Fruit fly (Drosophila melanogaster) whole organism, embryonic: ENCODE measurements around the gene CG32137.
A peak's percentile ranks its signal among the peaks of the same experiment; 100 is the strongest.

Experiments used
- Ada2b ChIP-seq: fragments of 200-800 bp; sonication (Bioruptor generic); IDR thresholded peaks from 2 replicates; pipeline ENCODE4 v1.3.6; 2022; ENCODE audit warnings: missing biosample characterization, missing genetic modification characterization
- Atf-2 ChIP-seq: fragments of 200-800 bp; sonication (Bioruptor generic); optimal IDR thresholded peaks from 2 replicates; lab custom pipeline; 2016; ENCODE audit warnings: missing biosample characterization, missing genetic modification characterization
- Atf6 ChIP-seq: fragments of 200-800 bp; sonication (Bioruptor generic); IDR thresholded peaks from 2 replicates; pipeline ENCODE4 v1.3.6; 2022; ENCODE audit warnings: missing biosample characterization, missing genetic modification characterization
- B-H1 ChIP-seq: fragments of 200-800 bp; sonication (Bioruptor generic); IDR thresholded peaks from 3 replicates; pipeline ENCODE4 v1.3.6; 2022; ENCODE audit warnings: missing biosample characterization, missing genetic modification characterization
- C15 ChIP-seq: fragments of 200-800 bp; sonication (Bioruptor generic); IDR thresholded peaks from 3 replicates; pipeline ENCODE4 v1.3.6; 2022; ENCODE audit warnings: missing biosample characterization, missing genetic modification characterization
- CG10543 ChIP-seq: fragments of 200-800 bp; sonication (Bioruptor generic); optimal IDR thresholded peaks from 3 replicates; lab custom pipeline; 2017; ENCODE audit warnings: missing biosample characterization, mild to moderate bottlenecking, missing genetic modification characterization, moderate library complexity
- CG11504 ChIP-seq: fragments of 200-800 bp; sonication (Bioruptor generic); optimal IDR thresholded peaks from 3 replicates; lab custom pipeline; 2019; ENCODE audit warnings: missing biosample characterization, mild to moderate bottlenecking, missing genetic modification characterization, moderate library complexity
- CG12219 ChIP-seq: fragments of 200-800 bp; sonication (Bioruptor generic); optimal IDR thresholded peaks from 3 replicates; lab custom pipeline; 2018; ENCODE audit warnings: missing biosample characterization, mild to moderate bottlenecking, missing genetic modification characterization
- CG12236 ChIP-seq: fragments of 200-800 bp; sonication (Bioruptor generic); optimal IDR thresholded peaks from 2 replicates; lab custom pipeline; 2016; ENCODE audit warnings: missing biosample characterization, missing genetic modification characterization
- CG12659 ChIP-seq: fragments of 200-800 bp; sonication (Bioruptor generic); optimal IDR thresholded peaks from 3 replicates; lab custom pipeline; 2017; ENCODE audit warnings: mild to moderate bottlenecking, missing biosample characterization, missing genetic modification reagents, missing genetic modification characterization
- CG12769 ChIP-seq: fragments of 200-800 bp; sonication (Bioruptor generic); optimal IDR thresholded peaks from 2 replicates; lab custom pipeline; 2019; ENCODE audit warnings: missing biosample characterization, mild to moderate bottlenecking, missing genetic modification characterization, moderate library complexity
- CG13287 ChIP-seq: fragments of 200-800 bp; sonication (Bioruptor generic); IDR thresholded peaks from 2 replicates; pipeline ENCODE4 v1.3.6; 2022; ENCODE audit warnings: missing biosample characterization, missing genetic modification characterization; ENCODE audit not compliant: partially characterized antibody
- CG14965 ChIP-seq: fragments of 200-800 bp; sonication (Bioruptor generic); optimal IDR thresholded peaks from 2 replicates; lab custom pipeline; 2016; ENCODE audit warnings: missing biosample characterization, missing genetic modification characterization, borderline replicate concordance
- CG2199 ChIP-seq: fragments of 200-800 bp; sonication (Bioruptor generic); IDR thresholded peaks from 3 replicates; pipeline ENCODE4 v1.3.6; 2022; ENCODE audit warnings: missing biosample characterization, missing genetic modification characterization
- CG32772 ChIP-seq: fragments of 200-800 bp; sonication (Bioruptor generic); IDR thresholded peaks from 2 replicates; pipeline ENCODE4 v1.3.6; 2022; ENCODE audit warnings: missing biosample characterization, missing genetic modification characterization
- CG3281 ChIP-seq: fragments of 200-800 bp; sonication (Bioruptor generic); optimal IDR thresholded peaks from 3 replicates; lab custom pipeline; 2017; ENCODE audit warnings: missing biosample characterization, mild to moderate bottlenecking, missing genetic modification characterization
- CG3995 ChIP-seq: fragments of 200-800 bp; sonication (Bioruptor generic); optimal IDR thresholded peaks from 3 replicates; lab custom pipeline; 2016; ENCODE audit warnings: missing biosample characterization, missing genetic modification characterization
- CG4282 ChIP-seq: fragments of 200-800 bp; sonication (Bioruptor generic); optimal IDR thresholded peaks from 2 replicates; lab custom pipeline; 2016; ENCODE audit warnings: missing biosample characterization, missing genetic modification characterization
- CG6854 ChIP-seq: fragments of 200-800 bp; sonication (Bioruptor generic); optimal IDR thresholded peaks from 3 replicates; lab custom pipeline; 2017; ENCODE audit warnings: missing biosample characterization, mild to moderate bottlenecking, missing genetic modification characterization
- CG9609 ChIP-seq: fragments of 200-800 bp; sonication (Bioruptor generic); optimal IDR thresholded peaks from 3 replicates; lab custom pipeline; 2016; ENCODE audit warnings: missing biosample characterization, missing genetic modification characterization
- CTCF ChIP-seq: fragments of 200-800 bp; sonication (Bioruptor generic); optimal IDR thresholded peaks from 2 replicates; lab custom pipeline; 2017; ENCODE audit warnings: missing biosample characterization, mild to moderate bottlenecking, missing genetic modification characterization, moderate library complexity
- Dbx ChIP-seq: fragments of 200-800 bp; sonication (Bioruptor generic); IDR thresholded peaks from 3 replicates; pipeline ENCODE4 v1.3.6; 2022; ENCODE audit warnings: missing biosample characterization, missing genetic modification characterization
- Dip3 ChIP-seq: fragments of 200-800 bp; sonication (Bioruptor generic); optimal IDR thresholded peaks from 3 replicates; lab custom pipeline; 2016; ENCODE audit warnings: missing biosample characterization, missing genetic modification characterization
- Dref ChIP-seq: fragments of 200-800 bp; sonication (Bioruptor generic); IDR thresholded peaks from 2 replicates; pipeline ENCODE4 v1.3.6; 2022; ENCODE audit warnings: missing biosample characterization, missing genetic modification characterization
- Drgx ChIP-seq: fragments of 200-800 bp; sonication (Bioruptor generic); IDR thresholded peaks from 2 replicates; pipeline ENCODE4 v1.3.6; 2022; ENCODE audit warnings: missing biosample characterization, missing genetic modification characterization
- Gsc ChIP-seq: fragments of 200-800 bp; sonication (Bioruptor generic); IDR thresholded peaks from 2 replicates; pipeline ENCODE4 v1.3.6; 2022; ENCODE audit warnings: missing biosample characterization, missing genetic modification characterization
- H15 ChIP-seq: fragments of 200-800 bp; sonication (Bioruptor generic); IDR thresholded peaks from 3 replicates; pipeline ENCODE4 v1.3.6; 2022; ENCODE audit warnings: missing biosample characterization, missing genetic modification characterization
- NC2α ChIP-seq: fragments of 200-800 bp; sonication (Bioruptor generic); optimal IDR thresholded peaks from 2 replicates; lab custom pipeline; 2016; ENCODE audit warnings: missing biosample characterization, missing genetic modification characterization
- NFAT ChIP-seq: fragments of 200-800 bp; sonication (Bioruptor generic); IDR thresholded peaks from 2 replicates; pipeline ENCODE4 v1.3.6; 2022; ENCODE audit warnings: missing biosample characterization, missing genetic modification characterization
- Nf-YA ChIP-seq: fragments of 200-800 bp; sonication (Bioruptor generic); IDR thresholded peaks from 2 replicates; pipeline ENCODE4 v1.3.6; 2022; ENCODE audit warnings: missing biosample characterization, missing genetic modification characterization
- Rfx ChIP-seq: fragments of 200-800 bp; sonication (Bioruptor generic); IDR thresholded peaks from 2 replicates; pipeline ENCODE4 v1.3.6; 2022; ENCODE audit warnings: missing biosample characterization, missing genetic modification characterization
- Sox100B ChIP-seq: fragments of 200-800 bp; sonication (Bioruptor generic); optimal IDR thresholded peaks from 3 replicates; lab custom pipeline; 2018; ENCODE audit warnings: missing biosample characterization, mild to moderate bottlenecking, missing genetic modification characterization
- Vsx1 ChIP-seq: fragments of 200-800 bp; sonication (Bioruptor generic); optimal IDR thresholded peaks from 2 replicates; lab custom pipeline; 2017; ENCODE audit warnings: missing biosample characterization, mild to moderate bottlenecking, missing genetic modification characterization, missing genetic modification reagents
- Xbp1 ChIP-seq: fragments of 200-800 bp; sonication (Bioruptor generic); optimal IDR thresholded peaks from 3 replicates; lab custom pipeline; 2016; ENCODE audit warnings: missing biosample characterization, mild to moderate bottlenecking, missing genetic modification characterization
- YL-1 ChIP-seq: fragments of 200-800 bp; sonication (Bioruptor generic); optimal IDR thresholded peaks from 3 replicates; lab custom pipeline; 2017; ENCODE audit warnings: missing biosample characterization, mild to moderate bottlenecking, missing genetic modification characterization
- ara ChIP-seq: fragments of 200-800 bp; sonication (Bioruptor generic); IDR thresholded peaks from 2 replicates; pipeline ENCODE4 v1.3.6; 2022; ENCODE audit warnings: missing biosample characterization, missing genetic modification characterization
- br ChIP-seq: fragments of >200 bp; optimal IDR thresholded peaks from 2 replicates; lab custom pipeline; 2017
- fd96Cb ChIP-seq: fragments of 200-800 bp; sonication (Bioruptor generic); optimal IDR thresholded peaks from 2 replicates; lab custom pipeline; 2018; ENCODE audit warnings: missing biosample characterization, mild to moderate bottlenecking, missing genetic modification characterization, moderate library complexity
- gce ChIP-seq: fragments of 200-800 bp; sonication (Bioruptor generic); IDR thresholded peaks from 3 replicates; pipeline ENCODE4 v1.3.6; 2022; ENCODE audit warnings: missing biosample characterization, missing genetic modification characterization
- gsb ChIP-seq: fragments of 200-800 bp; sonication (Bioruptor generic); IDR thresholded peaks from 2 replicates; pipeline ENCODE4 v1.3.6; 2022; ENCODE audit warnings: missing biosample characterization, missing genetic modification characterization
- klu ChIP-seq: fragments of 200-800 bp; sonication (Bioruptor generic); IDR thresholded peaks from 2 replicates; pipeline ENCODE4 v1.3.6; 2022; ENCODE audit warnings: missing biosample characterization, missing genetic modification characterization
- lilli ChIP-seq: fragments of 200-800 bp; sonication (Bioruptor generic); optimal IDR thresholded peaks from 3 replicates; lab custom pipeline; 2016; ENCODE audit warnings: missing biosample characterization, missing genetic modification characterization
- lmd ChIP-seq: fragments of 200-800 bp; sonication (Bioruptor generic); IDR thresholded peaks from 2 replicates; pipeline ENCODE4 v1.3.6; 2022; ENCODE audit warnings: missing biosample characterization, missing genetic modification characterization
- nmo ChIP-seq: fragments of 200-800 bp; sonication (Bioruptor generic); optimal IDR thresholded peaks from 2 replicates; lab custom pipeline; 2018; ENCODE audit warnings: missing biosample characterization, mild to moderate bottlenecking, missing genetic modification characterization, moderate library complexity
- prd ChIP-seq, 3 experiments: fragments of >200 bp in 2 of 3; fragments of 200-800 bp in 1 of 3; sonication (Bioruptor generic) in 1 of 3; optimal IDR thresholded peaks in 2 of 3; IDR thresholded peaks in 1 of 3; 2 replicates in 2 of 3; 3 replicates in 1 of 3; pipeline versions ENCODE4 v1.3.6 to Lab custom; 2017 to 2022; ENCODE audit warnings: missing biosample characterization in 1 of 3, missing genetic modification characterization in 1 of 3
- tio ChIP-seq: fragments of 200-800 bp; sonication (Bioruptor generic); optimal IDR thresholded peaks from 2 replicates; lab custom pipeline; 2017; ENCODE audit warnings: missing biosample characterization, missing genetic modification characterization, inconsistent platforms
- tx ChIP-seq: fragments of 200-800 bp; sonication (Bioruptor generic); optimal IDR thresholded peaks from 2 replicates; lab custom pipeline; 2016; ENCODE audit warnings: missing biosample characterization, missing genetic modification characterization
- unpg ChIP-seq: fragments of 200-800 bp; sonication (Bioruptor generic); optimal IDR thresholded peaks from 3 replicates; lab custom pipeline; 2018; ENCODE audit warnings: missing biosample characterization, mild to moderate bottlenecking, missing genetic modification characterization, moderate library complexity
- wek ChIP-seq: fragments of 200-800 bp; sonication (Bioruptor generic); optimal IDR thresholded peaks from 3 replicates; lab custom pipeline; 2018; ENCODE audit warnings: missing biosample characterization, mild to moderate bottlenecking, missing genetic modification characterization, moderate library complexity

Gene CG32137

DNA sequence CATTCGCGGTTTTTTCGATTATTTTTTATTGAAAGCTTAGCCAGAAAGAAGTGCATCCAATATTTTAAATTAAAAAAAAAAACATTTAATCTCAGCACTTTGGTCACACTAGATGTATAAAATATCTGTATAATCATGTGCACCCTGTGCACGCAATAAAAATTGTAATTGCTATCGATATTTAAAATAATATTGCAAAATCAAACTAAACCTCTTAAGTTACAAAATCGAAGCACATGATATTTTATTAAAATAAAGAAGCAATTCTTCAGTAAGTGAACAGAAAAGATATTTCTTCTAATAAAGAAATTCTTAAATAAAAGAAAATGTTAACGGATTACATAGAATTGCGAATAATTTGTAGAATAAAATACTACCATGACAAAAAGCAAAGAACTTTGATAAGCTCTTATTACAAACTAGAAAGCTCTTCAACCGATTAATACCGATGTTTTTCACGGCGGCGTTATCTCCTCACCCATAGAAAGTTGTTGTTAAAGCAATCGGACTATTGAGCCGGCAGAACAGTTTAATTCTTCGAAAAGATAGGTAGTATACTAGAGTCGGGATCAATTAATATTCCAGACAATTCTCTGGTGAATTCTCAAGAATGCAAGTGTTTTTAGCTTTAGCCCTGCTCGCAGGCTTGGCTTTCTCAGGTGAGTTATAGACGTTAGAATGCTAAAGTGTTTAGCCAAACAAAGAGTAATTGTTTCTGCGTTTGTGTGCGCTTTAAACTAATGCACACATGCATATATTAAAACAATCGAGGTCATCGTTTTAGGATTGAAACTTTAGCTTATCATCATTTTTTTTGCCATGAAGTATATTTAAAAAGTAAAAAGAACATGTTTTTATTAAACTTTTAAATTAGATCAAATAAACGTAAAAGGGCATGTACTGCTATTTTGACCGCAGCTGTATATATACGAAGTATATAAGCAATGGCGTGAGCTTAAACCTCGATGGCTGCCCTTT, 55.0 kb downstream of the CG32137 start, which contains the start of gene CtsK1 (continued):
- TF ChIP-seq Rfx (GFP tag; lab: Robert Waterston, UW) (no peak; the same call in 1 of the 2 replicates), wek (GFP tag; lab: Kevin White, UChicago) (no peak), Drgx (GFP tag; lab: Robert Waterston, UW) (peak; percentile 82), CG2199 (GFP tag; lab: Robert Waterston, UW) (no peak), Vsx1 (GFP tag; lab: Kevin White, UChicago) (no peak), YL-1 (GFP tag; lab: Kevin White, UChicago) (no peak), gce (GFP tag; lab: Robert Waterston, UW) (0 out of 3 replicates have a peak, but pooled peaks have one; percentile 27), Atf-2 (GFP tag; lab: Kevin White, UChicago) (no peak), Ada2b (0 out of 2 replicates have a peak, but pooled peaks have one; percentile 10), CG11504 (peak; percentile 47), Xbp1 (GFP tag; lab: Kevin White, UChicago) (peak; percentile 15), CG10543 (GFP tag; lab: Kevin White, UChicago) (no peak), CG12236 (GFP tag; lab: Kevin White, UChicago) (no peak), CG14965 (GFP tag; lab: Kevin White, UChicago) (no peak), CG12769 (tag; lab: Kevin White, UChicago) (no peak), Gsc (GFP tag; lab: Robert Waterston, UW) (no peak), CG12659 (GFP tag; lab: Kevin White, UChicago) (peak; percentile 58), CG6854 (GFP tag; lab: Kevin White, UChicago) (no peak), ara (GFP tag; lab: Robert Waterston, UW) (peak; percentile 25; the same call in 1 of the 2 replicates), nmo (GFP tag; lab: Kevin White, UChicago) (peak; percentile 12), gsb (GFP tag; lab: Robert Waterston, UW) (no peak), klu (GFP tag; lab: Robert Waterston, UW) (no peak), CG4282 (GFP tag; lab: Kevin White, UChicago) (no peak), NFAT (GFP tag; lab: Robert Waterston, UW) (no peak), C15 (GFP tag; lab: Robert Waterston, UW) (no peak), NC2α (no peak), CG13287 (GFP tag; lab: Robert Waterston, UW) (peak; percentile 86), br (lab: Kevin White, UChicago) (no peak), fd96Cb (no peak), CG3995 (GFP tag; lab: Kevin White, UChicago) (peak; percentile 2), CG3281 (GFP tag; lab: Kevin White, UChicago) (no peak), lmd (GFP tag; lab: Robert Waterston, UW) (0 out of 2 replicates have a peak, but pooled peaks have one; percentile 13), unpg (peak; percentile 22), CG9609 (GFP tag; lab: Kevin White, UChicago) (no peak), H15 (0 out of 3 replicates have a peak, but pooled peaks have one; percentile 18), Dref (GFP tag; lab: Robert Waterston, UW) (peak; percentile 59), tx (no peak), Dip3 (GFP tag; lab: Kevin White, UChicago) (no peak), Dbx (GFP tag; lab: Robert Waterston, UW) (peak; percentile 36; the same call in 1 of the 3 replicates), prd (optimal IDR thresholded peaks at IDR 0.05; lab: Kevin White, UChicago) (no peak), prd (GFP tag; IDR thresholded peaks at IDR 0.05; lab: Robert Waterston, UW) (peak; percentile 60; the same call in 2 of the 3 replicates), CG12219 (GFP tag; lab: Kevin White, UChicago) (no peak), CG32772 (no peak; the same call in 1 of the 2 replicates), Sox100B (GFP tag; lab: Kevin White, UChicago) (peak; percentile 24), B-H1 (GFP tag; lab: Robert Waterston, UW) (no peak), Atf6 (GFP tag; lab: Robert Waterston, UW) (0 out of 2 replicates have a peak, but pooled peaks have one; percentile 42), CTCF (GFP tag; lab: Kevin White, UChicago) (peak; percentile 21), lilli (GFP tag; lab: Kevin White, UChicago) (no peak), Nf-YA (GFP tag; lab: Robert Waterston, UW) (no peak), tio (no peak)
